ENCODE assay signal across 2 fruit fly cellular contexts in genomic region chrX:5894529-5895487, dm6.
TF ChIP-seq lines count a peak whose summit lies in the region.

No protein-coding gene starts in this region.

TF ChIP-seq in whole organism, embryonic, 481 proteins besides CTCF, POLR2A, EP300 and RAD21 (continued from another document and continues in another):
- TF ChIP-seq CG17829 (tag; optimal IDR thresholded peaks at IDR 0.05; lab: Kevin White, UChicago) (peak; percentile 2), sd (tag; optimal IDR thresholded peaks at IDR 0.05; lab: Kevin White, UChicago) (peak; percentile 54), nmo (GFP tag; optimal IDR thresholded peaks at IDR 0.05; lab: Kevin White, UChicago) (peak; percentile 19), CG7556 (GFP tag; optimal IDR thresholded peaks at IDR 0.05; lab: Kevin White, UChicago) (peak; percentile 26), CG7987 (GFP tag; optimal IDR thresholded peaks at IDR 0.05; lab: Kevin White, UChicago) (no peak), CG11560 (tag; IDR thresholded peaks at IDR 0.05; lab: Robert Waterston, UW) (no peak), CG6689 (GFP tag; IDR thresholded peaks at IDR 0.05; lab: Robert Waterston, UW) (no peak), CG4424 (GFP tag; optimal IDR thresholded peaks at IDR 0.05; lab: Kevin White, UChicago) (peak; percentile 18), HLH4C (GFP tag; IDR thresholded peaks at IDR 0.05; lab: Robert Waterston, UW; ENCODE audit: partially characterized antibody) (no peak), tll (GFP tag; optimal IDR thresholded peaks at IDR 0.05; lab: Kevin White, UChicago) (no peak), sob (GFP tag; IDR thresholded peaks at IDR 0.05; lab: Robert Waterston, UW) (no peak), chinmo (GFP tag; IDR thresholded peaks at IDR 0.05; lab: Robert Waterston, UW; ENCODE audit: partially characterized antibody) (no peak), CG11723 (GFP tag; optimal IDR thresholded peaks at IDR 0.05; lab: Kevin White, UChicago) (no peak), eve (GFP tag; optimal IDR thresholded peaks at IDR 0.05; lab: Kevin White, UChicago) (peak in 1 of 2 experiments; percentile 46), tin (GFP tag; optimal IDR thresholded peaks at IDR 0.05; lab: Kevin White, UChicago) (no peak), CG4360 (GFP tag; IDR thresholded peaks at IDR 0.05; lab: Robert Waterston, UW) (no peak), CG17359 (tag; optimal IDR thresholded peaks at IDR 0.05; lab: Kevin White, UChicago) (no peak), bab2 (GFP tag; optimal IDR thresholded peaks at IDR 0.05; lab: Kevin White, UChicago) (no peak), cato (GFP tag; optimal IDR thresholded peaks at IDR 0.05; lab: Kevin White, UChicago; ENCODE audit: borderline replicate concordance) (no peak), CG2199 (GFP tag; IDR thresholded peaks at IDR 0.05; lab: Robert Waterston, UW) (peak; percentile 26; the same call in 1 of the 3 replicates), ftz-f1 (GFP tag; optimal IDR thresholded peaks at IDR 0.05; lab: Kevin White, UChicago) (no peak), Opbp (GFP tag; IDR thresholded peaks at IDR 0.05; lab: Robert Waterston, UW; ENCODE audit: partially characterized antibody) (no peak), CG10274 (GFP tag; optimal IDR thresholded peaks at IDR 0.05; lab: Kevin White, UChicago) (peak; percentile 36), Ets97D (GFP tag; optimal IDR thresholded peaks at IDR 0.05; lab: Kevin White, UChicago) (no peak), Hey (tag; optimal IDR thresholded peaks at IDR 0.05; lab: Kevin White, UChicago) (no peak), Meics (GFP tag; optimal IDR thresholded peaks at IDR 0.05; lab: Kevin White, UChicago) (no peak), CG10565 (GFP tag; optimal IDR thresholded peaks at IDR 0.05; lab: Kevin White, UChicago) (no peak), Oli (tag; optimal IDR thresholded peaks at IDR 0.05; lab: Kevin White, UChicago) (peak; percentile 46), Lim3 (GFP tag; IDR thresholded peaks at IDR 0.05; lab: Robert Waterston, UW) (no peak), CG11696 (GFP tag; IDR thresholded peaks at IDR 0.05; lab: Robert Waterston, UW) (no peak), ems (GFP tag; optimal IDR thresholded peaks at IDR 0.05; lab: Kevin White, UChicago) (peak; percentile 7), MESR4 (GFP tag; optimal IDR thresholded peaks at IDR 0.05; lab: Kevin White, UChicago) (no peak), repo (GFP tag; optimal IDR thresholded peaks at IDR 0.05; lab: Kevin White, UChicago) (peak; percentile 15), jumu (GFP tag; optimal IDR thresholded peaks at IDR 0.05; lab: Kevin White, UChicago) (no peak), pan (optimal IDR thresholded peaks at IDR 0.05; lab: Kevin White, UChicago) (no peak), pan (GFP tag; optimal IDR thresholded peaks at IDR 0.05 in 1 of 2, IDR thresholded peaks at IDR 0.05 in 1 of 2) (no peak), Med (GFP tag; lab: Kevin White, UChicago) (peak; percentile 69), zfh2 (GFP tag; optimal IDR thresholded peaks at IDR 0.05; lab: Kevin White, UChicago) (peak; percentile 3), CG14710 (tag; optimal IDR thresholded peaks at IDR 0.05; lab: Kevin White, UChicago) (peak; percentile 15), nom (GFP tag; optimal IDR thresholded peaks at IDR 0.05; lab: Kevin White, UChicago) (no peak), Atf3 (GFP tag; optimal IDR thresholded peaks at IDR 0.05; lab: Kevin White, UChicago) (no peak), C15 (GFP tag; IDR thresholded peaks at IDR 0.05; lab: Robert Waterston, UW) (no peak), Ravus (GFP tag; IDR thresholded peaks at IDR 0.05; lab: Robert Waterston, UW) (no peak), HmgD (GFP tag; optimal IDR thresholded peaks at IDR 0.05; lab: Kevin White, UChicago) (no peak), CG1024 (GFP tag; IDR thresholded peaks at IDR 0.05; lab: Robert Waterston, UW) (no peak), Optix (GFP tag; IDR thresholded peaks at IDR 0.05; lab: Robert Waterston, UW) (no peak), CG5245 (GFP tag; optimal IDR thresholded peaks at IDR 0.05; lab: Kevin White, UChicago) (no peak), Abd-B (GFP tag; optimal IDR thresholded peaks at IDR 0.05; lab: Kevin White, UChicago) (no peak), CG31388 (GFP tag; optimal IDR thresholded peaks at IDR 0.05; lab: Kevin White, UChicago) (no peak), emc (GFP tag; optimal IDR thresholded peaks at IDR 0.05; lab: Kevin White, UChicago) (no peak), mld (GFP tag; IDR thresholded peaks at IDR 0.05; lab: Robert Waterston, UW; ENCODE audit: partially characterized antibody) (no peak), HLH3B (GFP tag; IDR thresholded peaks at IDR 0.05; lab: Robert Waterston, UW) (no peak), tup (GFP tag; optimal IDR thresholded peaks at IDR 0.05; lab: Kevin White, UChicago) (no peak), CG1603 (tag; optimal IDR thresholded peaks at IDR 0.05; lab: Kevin White, UChicago) (peak; percentile 6), CG11247 (GFP tag; IDR thresholded peaks at IDR 0.05; lab: Robert Waterston, UW) (no peak), ATbp (GFP tag; optimal IDR thresholded peaks at IDR 0.05; lab: Kevin White, UChicago) (no peak), Nf-YA (GFP tag; IDR thresholded peaks at IDR 0.05; lab: Robert Waterston, UW) (no peak), H2.0 (GFP tag; IDR thresholded peaks at IDR 0.05; lab: Robert Waterston, UW) (no peak), fd3F (GFP tag; optimal IDR thresholded peaks at IDR 0.05; lab: Kevin White, UChicago) (no peak), dpn (GFP tag; optimal IDR thresholded peaks at IDR 0.05; lab: Kevin White, UChicago) (peak in 1 of 2 experiments; percentile 1), psq (GFP tag; optimal IDR thresholded peaks at IDR 0.05; lab: Kevin White, UChicago) (no peak), CG31441 (GFP tag; IDR thresholded peaks at IDR 0.05; lab: Robert Waterston, UW) (peak; percentile 36; the same call in 1 of the 2 replicates), CG1602 (GFP tag; optimal IDR thresholded peaks at IDR 0.05; lab: Kevin White, UChicago) (peak; percentile 9), oc (tag; optimal IDR thresholded peaks at IDR 0.05; lab: Kevin White, UChicago) (no peak), CG12744 (GFP tag; optimal IDR thresholded peaks at IDR 0.05; lab: Kevin White, UChicago) (no peak), sens (GFP tag; lab: Kevin White, UChicago) (peak; percentile 2), cg (GFP tag; optimal IDR thresholded peaks at IDR 0.05; lab: Kevin White, UChicago) (peak; percentile 68), corto (GFP tag; optimal IDR thresholded peaks at IDR 0.05; lab: Kevin White, UChicago) (no peak), CG4820 (GFP tag; optimal IDR thresholded peaks at IDR 0.05; lab: Kevin White, UChicago) (no peak)

TF ChIP-seq in whole organism, prepupa, 60 proteins besides CTCF, POLR2A, EP300 and RAD21 (continued from another document):
- TF ChIP-seq CG31627 (GFP tag; optimal IDR thresholded peaks at IDR 0.05; lab: Kevin White, UChicago) (peak; percentile 23), CG34406 (GFP tag; optimal IDR thresholded peaks at IDR 0.05; lab: Kevin White, UChicago) (peak; percentile 2), Lpt (GFP tag; optimal IDR thresholded peaks at IDR 0.05; lab: Kevin White, UChicago) (no peak), CG8632 (GFP tag; optimal IDR thresholded peaks at IDR 0.05; lab: Kevin White, UChicago) (no peak), CG6276 (GFP tag; optimal IDR thresholded peaks at IDR 0.05; lab: Kevin White, UChicago) (peak; percentile 6), salr (GFP tag; optimal IDR thresholded peaks at IDR 0.05; lab: Kevin White, UChicago) (peak in 1 of 2 experiments; percentile 9), CG10669 (GFP tag; optimal IDR thresholded peaks at IDR 0.05; lab: Kevin White, UChicago) (peak; percentile 19), svp (GFP tag; lab: Kevin White, UChicago) (peak; percentile 68), CG6808 (GFP tag; optimal IDR thresholded peaks at IDR 0.05; lab: Kevin White, UChicago) (no peak), Sox102F (GFP tag; optimal IDR thresholded peaks at IDR 0.05; lab: Kevin White, UChicago) (peak; percentile 4), CG6854 (GFP tag; optimal IDR thresholded peaks at IDR 0.05; lab: Kevin White, UChicago) (no peak), CG32006 (GFP tag; optimal IDR thresholded peaks at IDR 0.05; lab: Kevin White, UChicago) (peak; percentile 41), CG10631 (GFP tag; optimal IDR thresholded peaks at IDR 0.05; lab: Kevin White, UChicago) (peak; percentile 35), vri (GFP tag; optimal IDR thresholded peaks at IDR 0.05; lab: Kevin White, UChicago) (no peak), CG11762 (GFP tag; optimal IDR thresholded peaks at IDR 0.05; lab: Kevin White, UChicago; ENCODE audit: insufficient read depth) (no peak), Gug (GFP tag; IDR thresholded peaks at IDR 0.05; lab: Robert Waterston, UW) (no peak), fkh (GFP tag; optimal IDR thresholded peaks at IDR 0.05; lab: Kevin White, UChicago) (peak; percentile 48), Met (GFP tag; optimal IDR thresholded peaks at IDR 0.05; lab: Kevin White, UChicago) (peak; percentile 16), esn (GFP tag; optimal IDR thresholded peaks at IDR 0.05; lab: Kevin White, UChicago) (peak; percentile 39), achi (GFP tag; optimal IDR thresholded peaks at IDR 0.05; lab: Kevin White, UChicago) (peak; percentile 4), CG7368 (GFP tag; optimal IDR thresholded peaks at IDR 0.05; lab: Kevin White, UChicago) (no peak), Eip78C (GFP tag; lab: Kevin White, UChicago) (peak; percentile 86), cyc (GFP tag; optimal IDR thresholded peaks at IDR 0.05; lab: Kevin White, UChicago) (peak; percentile 16), CG3032 (tag; optimal IDR thresholded peaks at IDR 0.05; lab: Kevin White, UChicago) (peak; percentile 1), fd59A (GFP tag; optimal IDR thresholded peaks at IDR 0.05; lab: Kevin White, UChicago) (peak; percentile 23), fd85E (GFP tag; optimal IDR thresholded peaks at IDR 0.05; lab: Kevin White, UChicago) (no peak), spab (GFP tag; optimal IDR thresholded peaks at IDR 0.05; lab: Kevin White, UChicago) (peak; percentile 12), CG4318 (GFP tag; optimal IDR thresholded peaks at IDR 0.05; lab: Kevin White, UChicago) (peak; percentile 11), CG9139 (GFP tag; optimal IDR thresholded peaks at IDR 0.05; lab: Kevin White, UChicago) (no peak), acj6 (GFP tag; optimal IDR thresholded peaks at IDR 0.05; lab: Kevin White, UChicago) (peak; percentile 25), Sox14 (GFP tag; optimal IDR thresholded peaks at IDR 0.05; lab: Kevin White, UChicago) (peak; percentile 16), Eip93F (GFP tag; optimal IDR thresholded peaks at IDR 0.05; lab: Kevin White, UChicago) (no peak), Eip75B (GFP tag; optimal IDR thresholded peaks at IDR 0.05; lab: Kevin White, UChicago) (no peak), Smox (GFP tag; optimal IDR thresholded peaks at IDR 0.05; lab: Kevin White, UChicago) (no peak), CG3919 (GFP tag; optimal IDR thresholded peaks at IDR 0.05; lab: Kevin White, UChicago) (peak; percentile 18), lz (GFP tag; optimal IDR thresholded peaks at IDR 0.05; lab: Kevin White, UChicago) (peak; percentile 4), CG8119 (GFP tag; IDR thresholded peaks at IDR 0.05; lab: Robert Waterston, UW) (no peak), Hr39 (GFP tag; optimal IDR thresholded peaks at IDR 0.05; lab: Kevin White, UChicago) (peak; percentile 15)
